Fruit fly (Drosophila melanogaster) whole organism, wandering third instar larva: ENCODE measurements around the gene CG32313.

ENCODE experiments used
- CG32264 ChIP-seq: fragments of 200-800 bp; sonication (Bioruptor generic); optimal IDR thresholded peaks from 2 replicates; lab custom pipeline; 2016; ENCODE audit warnings: missing biosample characterization, missing genetic modification characterization
- CG9705 ChIP-seq: fragments of 200-800 bp; sonication (Bioruptor generic); optimal IDR thresholded peaks from 2 replicates; lab custom pipeline; 2018; ENCODE audit warnings: missing biosample characterization, mild to moderate bottlenecking, missing genetic modification characterization
- CrebA ChIP-seq: fragments of 200-800 bp; sonication (Bioruptor generic); optimal IDR thresholded peaks from 2 replicates; lab custom pipeline; 2016; ENCODE audit warnings: missing biosample characterization, mild to moderate bottlenecking, missing genetic modification characterization, borderline replicate concordance
- Dfd ChIP-seq: fragments of >200 bp; optimal IDR thresholded peaks from 2 replicates; lab custom pipeline; 2017; ENCODE audit warnings: missing biosample characterization, missing genetic modification characterization
- Dif ChIP-seq: fragments of 200-275, 200-300 bp; sonication (Bioruptor generic); optimal IDR thresholded peaks from 2 replicates; lab custom pipeline; 2018; ENCODE audit warnings: missing biosample characterization, missing genetic modification characterization; ENCODE audit not compliant: partially characterized antibody
- GATAd ChIP-seq: sonication (Bioruptor generic); optimal IDR thresholded peaks from 2 replicates; lab custom pipeline; 2016; ENCODE audit warnings: missing biosample characterization, missing genetic modification characterization
- HLH106 ChIP-seq: fragments of 200-800 bp; optimal IDR thresholded peaks from 3 replicates; lab custom pipeline; 2019; ENCODE audit warnings: missing biosample characterization, mild to moderate bottlenecking, missing genetic modification characterization, moderate library complexity
- Hnf4 ChIP-seq: fragments of 200-800 bp; sonication (Bioruptor generic); optimal IDR thresholded peaks from 2 replicates; lab custom pipeline; 2016; ENCODE audit warnings: missing biosample characterization, mild to moderate bottlenecking, missing genetic modification characterization
- Hr78 ChIP-seq: fragments of >200 bp; optimal IDR thresholded peaks from 2 replicates; lab custom pipeline; 2017; ENCODE audit warnings: missing biosample characterization, missing genetic modification characterization
- Hr83 ChIP-seq: fragments of 200-300 bp; sonication (Bioruptor generic); optimal IDR thresholded peaks from 2 replicates; lab custom pipeline; 2016; ENCODE audit warnings: missing biosample characterization, mild to moderate bottlenecking, missing genetic modification characterization, moderate library complexity; ENCODE audit not compliant: poor library complexity, severe bottlenecking
- Jra ChIP-seq: sonication (Bioruptor generic); optimal IDR thresholded peaks from 2 replicates; lab custom pipeline; 2016; ENCODE audit warnings: missing biosample characterization, missing genetic modification characterization
- Mio ChIP-seq: sonication (Bioruptor generic); optimal IDR thresholded peaks from 2 replicates; lab custom pipeline; 2016; ENCODE audit warnings: missing biosample characterization, missing genetic modification characterization
- Myc ChIP-seq: fragments of >200 bp; optimal IDR thresholded peaks from 2 replicates; lab custom pipeline; 2017
- N ChIP-seq: fragments of >200 bp; optimal IDR thresholded peaks from 2 replicates; lab custom pipeline; 2018; ENCODE audit warnings: missing biosample characterization, missing external identifiers, missing genetic modification characterization
- OdsH ChIP-seq: fragments of 200-800 bp; sonication (Bioruptor generic); optimal IDR thresholded peaks from 2 replicates; lab custom pipeline; 2016; ENCODE audit warnings: missing biosample characterization, mild to moderate bottlenecking, missing genetic modification characterization
- Rel ChIP-seq, 2 experiments: fragments of 200-800 bp; sonication (Bioruptor generic) in 1 of 2; optimal IDR thresholded peaks; 2 replicates in 1 of 2; 3 replicates in 1 of 2; lab custom pipeline; 2016 to 2019; ENCODE audit warnings: mild to moderate bottlenecking in 2 of 2, missing biosample characterization in 2 of 2, missing genetic modification characterization in 2 of 2, moderate library complexity in 1 of 2
- Sp1 ChIP-seq: fragments of 200-800 bp; sonication (Bioruptor generic); optimal IDR thresholded peaks from 3 replicates; lab custom pipeline; 2019; ENCODE audit warnings: missing biosample characterization, mild to moderate bottlenecking, missing genetic modification characterization, moderate library complexity
- Vsx2 ChIP-seq: fragments of 200-300, 225-300 bp; sonication (Bioruptor generic); optimal IDR thresholded peaks from 2 replicates; lab custom pipeline; 2018; ENCODE audit warnings: missing biosample characterization, missing genetic modification characterization; ENCODE audit not compliant: partially characterized antibody
- br ChIP-seq: fragments of 200-800 bp; sonication (Bioruptor generic); optimal IDR thresholded peaks from 2 replicates; lab custom pipeline; 2016; ENCODE audit warnings: missing biosample characterization, missing genetic modification characterization
- brk ChIP-seq: fragments of 200-800 bp; sonication (Bioruptor generic); optimal IDR thresholded peaks from 2 replicates; lab custom pipeline; 2016; ENCODE audit warnings: missing biosample characterization, mild to moderate bottlenecking, missing genetic modification characterization
- dmrt93B ChIP-seq: fragments of 200-800 bp; sonication (Bioruptor generic); optimal IDR thresholded peaks from 2 replicates; lab custom pipeline; 2018; ENCODE audit warnings: missing biosample characterization, mild to moderate bottlenecking, missing genetic modification characterization
- dsf ChIP-seq: sonication (Bioruptor generic); optimal IDR thresholded peaks from 2 replicates; lab custom pipeline; 2016; ENCODE audit warnings: missing biosample characterization, missing genetic modification characterization, borderline replicate concordance
- ey ChIP-seq: fragments of 200-800 bp; sonication (Bioruptor generic); optimal IDR thresholded peaks from 2 replicates; lab custom pipeline; 2016; ENCODE audit warnings: missing biosample characterization, missing genetic modification characterization
- foxo ChIP-seq, 2 experiments: fragments of 200-800 bp; sonication (Bioruptor generic); optimal IDR thresholded peaks; 2 replicates in 1 of 2; 3 replicates in 1 of 2; lab custom pipeline; 2016 to 2017; ENCODE audit warnings: missing biosample characterization in 2 of 2, missing genetic modification characterization in 2 of 2
- fru ChIP-seq: fragments of 200-800 bp; sonication (Bioruptor generic); optimal IDR thresholded peaks from 3 replicates; lab custom pipeline; 2016; ENCODE audit warnings: missing biosample characterization, mild to moderate bottlenecking, missing genetic modification characterization
- h ChIP-seq: fragments of 200-800 bp; sonication (Bioruptor generic); optimal IDR thresholded peaks from 3 replicates; lab custom pipeline; 2016; ENCODE audit warnings: missing biosample characterization, mild to moderate bottlenecking, missing genetic modification characterization
- jim ChIP-seq: fragments of 175-275, 200-325 bp; sonication (Bioruptor generic); optimal IDR thresholded peaks from 2 replicates; lab custom pipeline; 2016; ENCODE audit warnings: missing biosample characterization, mild to moderate bottlenecking, missing genetic modification characterization
- lola ChIP-seq: fragments of >200 bp; optimal IDR thresholded peaks from 2 replicates; lab custom pipeline; 2017; ENCODE audit warnings: missing biosample characterization, missing genetic modification characterization
- pan ChIP-seq: fragments of >200 bp; optimal IDR thresholded peaks from 2 replicates; lab custom pipeline; 2017
- psq ChIP-seq: fragments of 200-800 bp; sonication (Bioruptor generic); optimal IDR thresholded peaks from 3 replicates; lab custom pipeline; 2017; ENCODE audit warnings: missing biosample characterization, mild to moderate bottlenecking, missing genetic modification characterization, moderate library complexity
- rgr ChIP-seq: fragments of 200-800 bp; sonication (Bioruptor generic); optimal IDR thresholded peaks from 3 replicates; lab custom pipeline; 2016; ENCODE audit warnings: missing biosample characterization, mild to moderate bottlenecking, missing genetic modification characterization
- sage ChIP-seq: fragments of 200-800 bp; sonication (Bioruptor generic); optimal IDR thresholded peaks from 2 replicates; lab custom pipeline; 2016; ENCODE audit warnings: missing biosample characterization, mild to moderate bottlenecking, missing genetic modification characterization
- sv ChIP-seq: fragments of 200-800 bp; sonication (Bioruptor generic); optimal IDR thresholded peaks from 3 replicates; lab custom pipeline; 2016; ENCODE audit warnings: missing biosample characterization, missing genetic modification characterization
- usp ChIP-seq: fragments of >200 bp; optimal IDR thresholded peaks from 2 replicates; lab custom pipeline; 2017; ENCODE audit warnings: missing biosample characterization, missing genetic modification characterization
- woc ChIP-seq: sonication (Bioruptor generic); optimal IDR thresholded peaks from 2 replicates; lab custom pipeline; 2016; ENCODE audit warnings: missing biosample characterization, mild to moderate bottlenecking, missing genetic modification characterization

Gene CG32313

DNA sequence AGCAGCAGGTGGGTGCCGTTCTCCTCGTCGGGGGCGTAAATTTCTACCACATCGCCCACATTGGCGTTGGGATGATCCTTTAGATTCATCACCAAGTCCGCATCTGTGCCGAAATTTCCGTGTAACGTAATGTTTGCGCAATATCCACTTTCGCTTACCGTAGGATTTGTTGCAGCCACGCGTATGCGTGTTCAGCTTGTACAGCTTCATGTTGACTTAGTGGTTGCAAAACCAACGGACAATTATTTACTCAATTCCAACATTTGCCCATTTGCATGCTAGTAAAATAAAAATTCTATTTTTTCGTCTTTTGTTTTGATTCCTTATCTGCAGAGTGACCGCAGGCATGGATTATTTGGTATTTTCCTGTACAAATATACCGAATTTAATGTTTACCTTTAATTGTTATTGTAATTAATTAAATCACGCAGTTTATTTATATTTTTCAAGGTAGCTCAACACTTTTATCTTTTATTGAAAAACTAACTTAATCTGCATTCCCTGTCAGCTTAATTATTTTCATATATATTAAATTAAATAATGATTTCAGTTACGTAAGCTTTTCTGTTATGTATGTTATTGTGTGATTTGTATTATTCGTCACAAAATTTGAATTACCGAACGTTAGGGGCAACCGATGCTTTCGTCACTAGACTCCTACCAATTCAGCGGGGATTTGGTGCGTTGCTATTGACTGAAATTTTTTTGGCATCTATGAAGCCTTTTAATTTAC is 11.7 kb downstream of the CG32313 start, which contains the start of gene Iml1:
Gene Iml1 (minus strand): TSS at position 336 of the 733 bp plus-strand sequence.
- TF ChIP-seq psq (GFP tag; lab: Kevin White, UChicago) (peak; percentile 88), HLH106 (tag; lab: Kevin White, UChicago) (peak; percentile 49), OdsH (GFP tag; lab: Kevin White, UChicago) (peak; percentile 5), sv (GFP tag; lab: Kevin White, UChicago) (no peak)

DNA sequence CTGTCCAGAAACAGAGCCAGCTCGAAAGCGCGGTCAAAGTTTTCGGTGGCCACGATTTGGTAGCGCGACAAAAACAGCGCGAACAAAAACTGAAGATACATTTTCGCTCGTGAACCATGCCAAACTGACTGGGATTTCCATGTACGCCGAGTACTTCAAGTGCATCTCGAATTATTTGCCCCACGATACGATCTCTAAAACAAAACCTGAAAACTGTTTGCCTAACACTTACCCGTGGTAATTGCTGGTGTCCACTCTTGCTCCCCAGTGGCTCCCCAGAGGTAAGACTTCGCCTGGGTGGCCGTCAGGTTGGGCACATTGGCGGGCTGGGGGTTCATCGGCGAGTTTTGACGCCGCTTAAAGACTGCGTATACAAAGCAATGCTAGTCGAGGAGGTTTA is 14.4 kb downstream of the CG32313 start, which contains the start of gene Ir62a:
Gene Ir62a (minus strand): TSS at position 101 of the 400 bp plus-strand sequence.
- no peak for TF ChIP-seq GATAd (GFP tag; lab: Kevin White, UChicago)
- TF ChIP-seq jim = no peak
- no peak for TF ChIP-seq HLH106 (tag; lab: Kevin White, UChicago)
- TF ChIP-seq OdsH (GFP tag; lab: Kevin White, UChicago) = no peak
- no peak for TF ChIP-seq h (GFP tag; lab: Kevin White, UChicago)
- TF ChIP-seq Dif (GFP tag; lab: Kevin White, UChicago) = no peak
- no peak for TF ChIP-seq psq (GFP tag; lab: Kevin White, UChicago)
- TF ChIP-seq Vsx2 (GFP tag; lab: Kevin White, UChicago) = no peak
- TF ChIP-seq Sp1 (GFP tag; lab: Kevin White, UChicago) = no peak
- no peak for TF ChIP-seq Hnf4 (GFP tag; lab: Kevin White, UChicago)
- no peak for TF ChIP-seq sage
- TF ChIP-seq Myc (lab: Kevin White, UChicago) = no peak
- no peak for TF ChIP-seq CG9705 (GFP tag; lab: Kevin White, UChicago)
- TF ChIP-seq lola (GFP tag; lab: Kevin White, UChicago) = no peak
- TF ChIP-seq usp (GFP tag; lab: Kevin White, UChicago) = no peak
- TF ChIP-seq rgr (GFP tag; lab: Kevin White, UChicago) = no peak
- TF ChIP-seq pan (lab: Kevin White, UChicago) = no peak
- no peak for TF ChIP-seq br (GFP tag; lab: Kevin White, UChicago)
- no peak for TF ChIP-seq Rel (GFP tag; optimal IDR thresholded peaks at IDR 0.05; lab: Kevin White, UChicago)
- TF ChIP-seq Rel (tag; optimal IDR thresholded peaks at IDR 0.05; lab: Kevin White, UChicago) = no peak
- TF ChIP-seq, all 38 proteins: peak for 0

DNA sequence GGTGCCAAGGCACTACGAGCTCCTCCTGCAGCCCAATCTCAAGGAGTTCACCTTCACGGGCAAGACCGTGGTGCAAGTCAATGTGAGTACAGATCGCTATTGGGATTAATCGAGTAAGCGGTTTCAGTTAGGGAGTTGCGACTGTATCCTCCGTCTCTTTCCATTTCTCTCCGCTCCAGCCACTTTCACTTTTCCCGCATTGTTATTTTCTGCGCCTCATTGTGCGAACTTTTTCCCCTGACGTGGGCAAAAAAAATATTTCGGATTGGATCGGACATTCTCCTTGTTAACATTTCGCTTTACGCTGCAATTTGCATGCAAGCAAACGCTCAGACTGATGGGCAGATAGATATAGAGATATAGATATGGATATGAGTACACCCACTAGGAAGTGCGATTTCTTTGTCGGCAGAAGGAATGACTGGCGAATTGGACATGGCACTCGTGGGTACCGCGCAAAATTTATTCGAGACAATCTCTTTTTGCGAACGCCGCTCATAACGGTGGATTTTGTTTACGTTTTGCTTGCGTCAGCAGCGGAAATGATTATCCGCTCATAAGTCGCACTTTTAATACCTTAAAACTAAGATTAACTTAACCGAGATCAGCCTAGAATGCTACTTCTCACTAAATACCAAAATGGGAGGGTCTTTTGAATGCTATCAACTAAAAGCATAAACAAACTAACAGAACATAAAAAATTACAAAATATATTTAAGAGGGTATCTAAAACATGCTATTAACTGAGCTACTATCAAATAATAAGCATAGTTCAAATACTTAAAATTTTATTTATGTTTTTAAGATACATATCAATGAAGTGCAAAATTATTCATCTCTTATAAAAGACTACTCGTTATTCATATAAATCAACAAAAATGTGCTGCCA is 26.6 kb downstream of the CG32313 start:
- no peak for TF ChIP-seq pan (lab: Kevin White, UChicago)
- TF ChIP-seq h (GFP tag; lab: Kevin White, UChicago) = peak; percentile 27
- TF ChIP-seq, all 38 proteins: peak for 1

DNA sequence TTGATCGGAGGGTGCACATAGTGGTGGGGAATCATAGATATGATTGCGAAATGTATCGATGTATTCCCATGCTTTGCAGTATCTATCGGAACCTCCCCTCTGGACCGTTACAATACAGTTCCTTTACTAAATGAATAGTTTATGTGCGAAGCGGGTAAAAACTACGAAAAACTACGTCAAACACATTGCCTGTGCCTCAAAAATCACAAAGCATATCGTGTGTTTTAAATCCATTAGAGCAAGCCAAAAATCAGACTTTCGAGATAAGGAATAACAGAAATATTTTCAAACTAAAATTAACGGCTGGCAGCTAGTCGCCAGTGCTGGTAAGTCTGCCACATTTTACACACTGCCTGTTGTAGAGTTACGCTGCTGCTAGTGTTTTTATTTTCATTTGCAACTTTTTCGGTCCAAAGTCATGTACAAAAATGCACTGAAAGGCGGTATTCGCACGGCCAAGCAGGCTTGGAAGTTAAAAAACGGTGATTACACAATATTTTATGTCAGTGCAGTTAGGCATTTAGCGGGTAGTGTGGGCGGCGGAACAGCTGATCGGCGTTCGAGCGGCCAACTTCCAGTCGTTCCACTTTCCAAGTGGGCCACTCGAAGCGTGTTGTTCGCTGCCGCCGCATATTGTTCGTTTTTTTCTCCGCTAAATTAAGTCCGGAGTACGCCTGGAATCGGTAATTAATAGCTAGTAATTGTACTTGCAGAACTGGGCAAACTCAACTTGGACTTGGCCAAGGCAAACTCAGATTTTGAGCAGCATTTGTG is 28.1 kb downstream of the CG32313 start:
- TF ChIP-seq woc (GFP tag; lab: Kevin White, UChicago) (peak; percentile 45), Hr83 (GFP tag; lab: Kevin White, UChicago) (peak; percentile 71), Myc (lab: Kevin White, UChicago) (peak; percentile 21), Sp1 (GFP tag; lab: Kevin White, UChicago) (peak; percentile 48), foxo (GFP tag; optimal IDR thresholded peaks at IDR 0.05; lab: Kevin White, UChicago) (peak in 1 of 2 experiments; percentile 83), CG9705 (GFP tag; lab: Kevin White, UChicago) (peak; percentile 4), Dif (GFP tag; lab: Kevin White, UChicago) (peak; percentile 12), CG32264 (GFP tag; lab: Kevin White, UChicago) (peak; percentile 44), br (GFP tag; lab: Kevin White, UChicago) (peak; percentile 80), CrebA (no peak), Hr78 (GFP tag; lab: Kevin White, UChicago) (no peak), OdsH (GFP tag; lab: Kevin White, UChicago) (peak; percentile 81), lola (GFP tag; lab: Kevin White, UChicago) (no peak), ey (peak; percentile 76), dsf (GFP tag; lab: Kevin White, UChicago) (no peak), HLH106 (tag; lab: Kevin White, UChicago) (peak; percentile 36), Jra (GFP tag; lab: Kevin White, UChicago) (peak; percentile 81), Hnf4 (GFP tag; lab: Kevin White, UChicago) (no peak), Rel (GFP tag; optimal IDR thresholded peaks at IDR 0.05; lab: Kevin White, UChicago) (no peak), Rel (tag; optimal IDR thresholded peaks at IDR 0.05; lab: Kevin White, UChicago) (peak; percentile 9), Dfd (GFP tag; lab: Kevin White, UChicago) (no peak), Mio (peak; percentile 40), fru (peak; percentile 76), sage (no peak), rgr (GFP tag; lab: Kevin White, UChicago) (peak; percentile 87), h (GFP tag; lab: Kevin White, UChicago) (peak; percentile 81), N (GFP tag; lab: Kevin White, UChicago) (no peak), Vsx2 (GFP tag; lab: Kevin White, UChicago) (no peak), dmrt93B (GFP tag; lab: Kevin White, UChicago) (peak; percentile 30), usp (GFP tag; lab: Kevin White, UChicago) (no peak), psq (GFP tag; lab: Kevin White, UChicago) (peak; percentile 62), brk (no peak)
